Worm (Caenorhabditis elegans) whole organism, L1 larva: ENCODE data around the gene F19C7.2.
A peak's percentile ranks its signal among the peaks of the same experiment; 100 is the strongest.

Source experiments
- blmp-1 ChIP-seq: fragments of 150-350 bp; optimal IDR thresholded peaks from 2 replicates; lab custom pipeline; 2014; ENCODE audit warnings: missing biosample characterization, missing genetic modification characterization
- dsc-1 ChIP-seq: sonication (generic microtip); optimal IDR thresholded peaks from 2 replicates; lab custom pipeline; 2016; ENCODE audit warnings: mild to moderate bottlenecking, missing genetic modification characterization, missing compliant biosample characterization
- fos-1 ChIP-seq: fragments of 150-350 bp; optimal IDR thresholded peaks from 2 replicates; lab custom pipeline; 2014; ENCODE audit warnings: missing biosample characterization, missing genetic modification characterization
- lin-35 ChIP-seq, 2 experiments: fragments of 150-350 bp; optimal IDR thresholded peaks; 2 replicates each; lab custom pipeline; 2014; ENCODE audit warnings: missing biosample characterization in 2 of 2, missing genetic modification characterization in 2 of 2, missing genetic modification reagents in 2 of 2
- lin-39 ChIP-seq: fragments of 150-350 bp; optimal IDR thresholded peaks from 2 replicates; lab custom pipeline; 2014; ENCODE audit warnings: missing biosample characterization, missing genetic modification reagents, missing genetic modification characterization
- lsy-2 ChIP-seq, 2 experiments: fragments of 150-350 bp; optimal IDR thresholded peaks; 2 replicates each; lab custom pipeline; 2014; ENCODE audit warnings: missing biosample characterization in 2 of 2, missing genetic modification characterization in 2 of 2
- mab-9 ChIP-seq: fragments of 200-800 bp; sonication (Bioruptor generic); IDR thresholded peaks from 2 replicates; pipeline ENCODE4 v1.3.6; 2022; ENCODE audit warnings: missing genetic modification reagents, missing genetic modification characterization, missing compliant biosample characterization
- mep-1 ChIP-seq: fragments of 150-350 bp; optimal IDR thresholded peaks from 2 replicates; lab custom pipeline; 2014; ENCODE audit warnings: missing biosample characterization, missing genetic modification characterization
- nhr-76 ChIP-seq: sonication (generic microtip); optimal IDR thresholded peaks from 2 replicates; lab custom pipeline; 2017; ENCODE audit warnings: missing biosample characterization, missing genetic modification characterization
- nhr-77 ChIP-seq: fragments of 150-350 bp; optimal IDR thresholded peaks from 2 replicates; lab custom pipeline; 2014; ENCODE audit warnings: missing biosample characterization, missing genetic modification characterization
- nhr-85 ChIP-seq: sonication (generic microtip); peaks from one replicate; lab custom pipeline; 2016; ENCODE audit warnings: missing genetic modification characterization, inconsistent platforms, missing compliant biosample characterization
- unc-98 ChIP-seq: fragments of 200-800 bp; sonication (Bioruptor generic); IDR thresholded peaks from 2 replicates; pipeline ENCODE4 v1.3.6; 2022; ENCODE audit warnings: missing genetic modification characterization, missing compliant biosample characterization
- zag-1 ChIP-seq: fragments of 150-350 bp; optimal IDR thresholded peaks from 2 replicates; lab custom pipeline; 2014; ENCODE audit warnings: missing biosample characterization, missing genetic modification characterization

- TF ChIP-seq unc-98 (GFP tag; lab: Robert Waterston, UW): no peak
- no peak for TF ChIP-seq zag-1 (tag; lab: Kevin White, UChicago)
- no peak for TF ChIP-seq nhr-76 (tag; lab: Kevin White, UChicago)
- no peak for TF ChIP-seq fos-1 (tag; lab: Kevin White, UChicago)
- TF ChIP-seq dsc-1 (tag; lab: Kevin White, UChicago): no peak
- TF ChIP-seq lsy-2 (tag; optimal IDR thresholded peaks at IDR 0.05; lab: Kevin White, UChicago): no peak
- peak; percentile 9 for TF ChIP-seq nhr-77 (tag; lab: Kevin White, UChicago)
- TF ChIP-seq mab-9 (GFP tag; lab: Robert Waterston, UW): no peak
- TF ChIP-seq mep-1 (tag; lab: Kevin White, UChicago): no peak
- peak; percentile 51 for TF ChIP-seq blmp-1 (tag; lab: Kevin White, UChicago)
- peak; percentile 58 for TF ChIP-seq nhr-85 (tag; lab: Kevin White, UChicago)
- TF ChIP-seq lin-39: no peak
- TF ChIP-seq lin-35 (GFP tag; optimal IDR thresholded peaks at IDR 0.05; lab: Kevin White, UChicago): peak in 1 of 2 experiments; percentile 12
Observed at ce11 chrIV:4557731-4558130, 42.0 kb upstream of the F19C7.2 start.
